Worm (Caenorhabditis elegans): ENCODE results near the gene dpl-1.

The dpl-1 gene

DNA sequence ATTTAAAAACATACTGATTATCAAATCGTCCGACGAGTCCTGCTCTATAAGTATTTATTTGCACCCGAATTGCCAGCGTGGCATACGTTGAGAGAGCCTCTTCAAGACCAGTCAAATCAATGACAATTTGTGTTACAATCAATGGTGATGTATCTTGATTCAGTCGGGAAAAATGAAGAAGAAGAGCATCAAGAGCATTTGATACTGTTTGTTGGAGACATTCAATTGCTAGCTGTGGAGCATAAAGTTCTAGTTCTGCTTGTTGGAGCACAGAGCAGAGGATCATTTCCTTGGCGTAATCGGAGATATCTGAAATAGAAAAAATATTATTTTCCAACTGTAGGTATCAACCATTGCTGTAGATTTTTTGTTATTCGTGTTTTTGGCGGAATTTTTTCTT, 3.8 kb downstream of the dpl-1 start:
- TF ChIP-seq unc-62 (GFP tag; optimal IDR thresholded peaks at IDR 0.05), result no peak

ce11 chrII:9176523-9176922, 6.8 kb downstream of the dpl-1 start:
- TF ChIP-seq unc-62 (GFP tag; optimal IDR thresholded peaks at IDR 0.05), result no peak

DNA sequence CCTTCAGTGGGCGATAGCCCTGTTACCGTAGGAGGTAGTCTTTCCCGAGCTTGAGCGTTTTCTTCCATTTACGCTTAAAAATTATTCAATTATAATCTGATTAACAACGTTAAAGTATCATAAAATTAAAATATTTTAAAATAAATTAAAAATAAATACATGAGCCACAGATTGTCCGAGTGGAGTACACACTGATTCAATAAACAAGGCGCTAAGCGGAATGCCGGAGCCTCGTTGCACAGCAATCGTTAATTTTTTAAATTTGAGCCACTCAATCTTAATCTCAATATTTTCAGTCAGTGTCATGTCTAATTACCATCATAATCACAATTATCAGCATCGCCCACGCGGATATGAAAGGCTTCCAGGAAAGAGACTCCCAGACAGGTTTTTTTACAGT, 7.4 kb downstream of the dpl-1 start, which contains the start of the genes sec-5 and pir-1:
Gene sec-5, minus strand, starts transcription at position 73 of the 400 bp plus-strand sequence.
Gene pir-1, plus strand, starts transcription at position 221 of the 400 bp plus-strand sequence.
- TF ChIP-seq unc-62 (GFP tag; optimal IDR thresholded peaks at IDR 0.05), result no peak

- TF ChIP-seq unc-62 (GFP tag; optimal IDR thresholded peaks at IDR 0.05), result no peak
Observed at ce11 chrII:9178811-9179210, 9.1 kb downstream of the dpl-1 start.

DNA sequence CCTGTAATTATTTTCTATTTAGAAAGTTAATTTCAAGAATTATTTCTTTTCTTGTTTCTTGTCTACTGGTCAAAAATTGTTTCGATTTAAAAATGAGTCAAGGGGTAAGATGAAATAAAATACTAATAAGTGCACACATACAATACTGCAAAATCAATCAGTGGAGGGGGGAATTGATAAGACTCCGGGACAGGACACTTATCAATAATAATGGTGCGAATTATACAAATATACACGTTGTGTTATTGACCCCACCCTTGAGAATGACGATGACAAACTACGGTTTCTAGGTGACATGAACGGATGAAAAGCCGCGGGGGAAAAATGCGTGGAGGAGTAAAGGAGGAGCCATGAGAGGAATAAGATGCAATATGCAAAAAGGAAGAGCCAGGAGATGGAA, 11.4 kb downstream of the dpl-1 start:
- TF ChIP-seq unc-62 (GFP tag; optimal IDR thresholded peaks at IDR 0.05), result no peak

ce11 chrII:9185915-9186314, 16.2 kb downstream of the dpl-1 start:
- no peak for TF ChIP-seq unc-62 (GFP tag; optimal IDR thresholded peaks at IDR 0.05)

DNA sequence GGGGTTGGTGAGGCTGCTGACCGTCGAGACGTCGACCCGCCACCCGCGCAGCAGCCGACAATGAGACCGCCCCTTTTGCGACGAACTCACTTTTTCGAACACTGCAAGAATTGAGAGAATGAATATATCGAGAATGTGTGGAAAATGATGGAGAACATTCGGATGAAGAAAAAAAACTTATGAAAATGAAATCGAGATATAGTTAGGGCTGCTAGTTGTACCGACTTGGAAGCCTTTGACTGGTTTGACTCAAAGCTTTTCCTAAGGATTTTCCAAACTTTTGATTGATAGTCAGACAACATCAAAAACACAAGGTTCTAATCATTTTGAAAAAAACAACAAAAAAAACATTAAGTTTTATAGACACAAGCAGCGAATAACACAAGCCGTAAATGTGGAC, 18.7 kb downstream of the dpl-1 start, which contains the start of gene sym-2:
Gene sym-2, minus strand, starts transcription at position 101 of the 400 bp plus-strand sequence.
- TF ChIP-seq unc-62 (GFP tag; optimal IDR thresholded peaks at IDR 0.05), result no peak

ce11 chrII:9189648-9190047, 19.9 kb downstream of the dpl-1 start:
- no peak for TF ChIP-seq unc-62 (GFP tag; optimal IDR thresholded peaks at IDR 0.05)

- TF ChIP-seq unc-62 (GFP tag; optimal IDR thresholded peaks at IDR 0.05), result no peak
Observed at ce11 chrII:9190513-9191099, 20.9 kb downstream of the dpl-1 start.

- no peak for TF ChIP-seq unc-62 (GFP tag; optimal IDR thresholded peaks at IDR 0.05)
Observed at ce11 chrII:9194195-9194594, 24.5 kb downstream of the dpl-1 start, which contains the start of gene twk-4. twk-4 (minus strand) TSS chrII:9194295.

ce11 chrII:9196325-9196724, 26.6 kb downstream of the dpl-1 start:
- no peak for TF ChIP-seq unc-62 (GFP tag; optimal IDR thresholded peaks at IDR 0.05)

DNA sequence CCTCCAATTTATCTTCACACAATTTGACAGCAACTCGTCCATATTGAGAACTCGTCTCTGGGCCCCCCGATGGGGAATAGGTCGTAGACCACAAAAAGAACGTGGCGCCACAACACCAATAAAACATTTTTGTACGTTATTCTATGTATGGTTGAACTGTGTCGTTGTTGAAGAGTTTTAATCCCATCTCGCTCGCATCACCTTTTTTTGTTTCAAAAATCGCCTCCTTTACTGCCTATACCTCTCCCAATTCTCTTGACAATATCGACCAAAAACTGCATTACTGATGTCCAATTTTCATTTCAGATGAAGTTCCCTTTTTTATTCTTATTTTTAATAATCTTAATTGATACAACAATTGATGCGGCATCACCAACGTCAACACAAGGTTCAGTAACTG, 27.5 kb downstream of the dpl-1 start, which contains the start of gene let-23:
Gene let-23, plus strand, starts transcription at position 301 of the 400 bp plus-strand sequence.
- TF ChIP-seq unc-62 (GFP tag; optimal IDR thresholded peaks at IDR 0.05), result no peak

ce11 chrII:9210076-9210475, 40.4 kb downstream of the dpl-1 start, which contains the start of gene ZK1067.4:
ZK1067.4 (plus strand) TSS chrII:9210376.
- TF ChIP-seq unc-62 (GFP tag; optimal IDR thresholded peaks at IDR 0.05), result no peak

- no peak for TF ChIP-seq unc-62 (GFP tag; optimal IDR thresholded peaks at IDR 0.05)
Observed at ce11 chrII:9211684-9212083, 42.0 kb downstream of the dpl-1 start.

- TF ChIP-seq unc-62 (GFP tag; optimal IDR thresholded peaks at IDR 0.05), result no peak
Observed at ce11 chrII:9213055-9213708, 43.5 kb downstream of the dpl-1 start, which contains the start of gene znfx-1. znfx-1 (plus strand) TSS chrII:9213658.
